Fruit fly (Drosophila melanogaster) whole organism, embryonic: ENCODE results near the gene capu.

ENCODE experiments used
- CG17802 ChIP-seq: fragments of 200-800 bp; sonication (Bioruptor generic); optimal IDR thresholded peaks from 2 replicates; lab custom pipeline; 2018; ENCODE audit warnings: missing biosample characterization, mild to moderate bottlenecking, missing genetic modification characterization, moderate library complexity
- CG8478 ChIP-seq: fragments of >200 bp; optimal IDR thresholded peaks from 2 replicates; lab custom pipeline; 2018
- MBD-R2 ChIP-seq: fragments of 200-800 bp; sonication (Bioruptor generic); IDR thresholded peaks from 2 replicates; pipeline ENCODE4 v1.3.6; 2022; ENCODE audit warnings: missing biosample characterization, missing genetic modification characterization
- Optix ChIP-seq: fragments of 200-800 bp; sonication (Bioruptor generic); IDR thresholded peaks from 3 replicates; pipeline ENCODE4 v1.3.6; 2022; ENCODE audit warnings: missing biosample characterization, missing genetic modification characterization
- Sox100B ChIP-seq: fragments of 200-800 bp; sonication (Bioruptor generic); optimal IDR thresholded peaks from 3 replicates; lab custom pipeline; 2018; ENCODE audit warnings: missing biosample characterization, mild to moderate bottlenecking, missing genetic modification characterization
- gfzf ChIP-seq: fragments of 200-800 bp; sonication (Bioruptor generic); optimal IDR thresholded peaks from 2 replicates; lab custom pipeline; 2016; ENCODE audit warnings: missing biosample characterization, mild to moderate bottlenecking, missing genetic modification characterization, moderate library complexity
- gro ChIP-seq: fragments of 200-800 bp; sonication (Bioruptor generic); optimal IDR thresholded peaks from 2 replicates; lab custom pipeline; 2016; ENCODE audit warnings: missing biosample characterization, missing genetic modification characterization
- peb ChIP-seq: fragments of 200-800 bp; sonication (Bioruptor generic); IDR thresholded peaks from 2 replicates; pipeline ENCODE4 v1.3.6; 2022; ENCODE audit warnings: missing biosample characterization, missing genetic modification characterization
- pros ChIP-seq: fragments of 200-800 bp; sonication (Bioruptor generic); optimal IDR thresholded peaks from 3 replicates; lab custom pipeline; 2019; ENCODE audit warnings: missing biosample characterization, mild to moderate bottlenecking, missing genetic modification characterization, moderate library complexity
- rib ChIP-seq: fragments of 200-800 bp; sonication (Bioruptor generic); IDR thresholded peaks from 2 replicates; pipeline ENCODE4 v1.3.6; 2022; ENCODE audit warnings: missing biosample characterization, missing genetic modification characterization
- scrt ChIP-seq: fragments of 200-800 bp; sonication (Bioruptor generic); optimal IDR thresholded peaks from 2 replicates; lab custom pipeline; 2018; ENCODE audit warnings: missing biosample characterization, mild to moderate bottlenecking, missing genetic modification characterization, moderate library complexity
- sens-2 ChIP-seq: fragments of 200-800 bp; sonication (Bioruptor generic); IDR thresholded peaks from 2 replicates; pipeline ENCODE4 v1.3.6; 2022; ENCODE audit warnings: missing biosample characterization, missing genetic modification characterization
- tin ChIP-seq: fragments of 200-800 bp; sonication (Bioruptor generic); optimal IDR thresholded peaks from 3 replicates; lab custom pipeline; 2016; ENCODE audit warnings: missing biosample characterization, missing genetic modification characterization
- z ChIP-seq: fragments of 200-800 bp; sonication (Bioruptor generic); IDR thresholded peaks from 3 replicates; pipeline ENCODE4 v1.3.6; 2022; ENCODE audit warnings: missing biosample characterization, missing genetic modification characterization

DNA sequence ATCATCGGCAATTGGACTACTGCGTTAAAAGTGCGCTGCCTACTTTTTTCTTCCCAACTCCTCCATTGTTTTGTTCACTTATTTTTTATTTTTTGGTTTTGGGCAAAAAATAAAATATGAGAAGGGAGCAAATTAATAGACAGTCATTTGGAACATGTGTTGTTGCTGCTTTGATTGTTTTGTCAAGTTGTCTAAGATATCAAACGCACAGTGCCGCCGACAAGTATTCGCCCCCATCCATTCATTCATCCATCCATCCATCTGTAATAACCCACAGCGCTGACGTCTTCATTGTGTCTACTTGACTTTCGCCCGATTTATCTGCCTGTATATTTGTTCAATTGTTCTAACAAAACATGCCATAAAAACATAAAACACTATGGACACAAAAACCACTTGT is 78.8 kb downstream of the capu start:
- TF ChIP-seq rib (GFP tag; lab: Robert Waterston, UW): no peak
- TF ChIP-seq scrt (GFP tag; lab: Kevin White, UChicago): no peak
- no peak for TF ChIP-seq gro (GFP tag; lab: Kevin White, UChicago)
- TF ChIP-seq CG8478 (lab: Kevin White, UChicago): no peak
- TF ChIP-seq z (GFP tag; lab: Robert Waterston, UW): no peak
- no peak for TF ChIP-seq sens-2 (GFP tag; lab: Robert Waterston, UW)
- no peak for TF ChIP-seq peb (GFP tag; lab: Robert Waterston, UW)
- TF ChIP-seq Sox100B (GFP tag; lab: Kevin White, UChicago): no peak
- TF ChIP-seq MBD-R2 (GFP tag; lab: Robert Waterston, UW): no peak
- no peak for TF ChIP-seq pros (GFP tag; lab: Kevin White, UChicago)
- TF ChIP-seq gfzf (GFP tag; lab: Kevin White, UChicago): no peak
- TF ChIP-seq CG17802 (tag; lab: Kevin White, UChicago): no peak
- no peak for TF ChIP-seq tin
- no peak for TF ChIP-seq Optix (GFP tag; lab: Robert Waterston, UW)
